Worm (Caenorhabditis elegans) whole organism, young adult: ENCODE results near the gene D2007.2.
A peak's percentile ranks its signal among the peaks of the same experiment; 100 is the strongest.

Source experiments
- B0336.3 ChIP-seq: fragments of 200-800 bp; sonication (Bioruptor generic); IDR thresholded peaks from 2 replicates; pipeline ENCODE4 v1.3.6; 2022; ENCODE audit warnings: missing genetic modification characterization, missing compliant biosample characterization
- C17E4.6 ChIP-seq: fragments of 200-800 bp; sonication (Bioruptor generic); IDR thresholded peaks from 2 replicates; pipeline ENCODE4 v1.3.6; 2022; ENCODE audit warnings: missing genetic modification reagents, missing genetic modification characterization, missing compliant biosample characterization
- D2030.7 ChIP-seq: fragments of 200-800 bp; sonication (Bioruptor generic); IDR thresholded peaks from 2 replicates; pipeline ENCODE4 v1.3.6; 2022; ENCODE audit warnings: missing genetic modification reagents, missing genetic modification characterization, missing compliant biosample characterization
- F23B12.7 ChIP-seq: sonication (generic microtip); optimal IDR thresholded peaks from 2 replicates; lab custom pipeline; 2017; ENCODE audit warnings: missing genetic modification characterization, mild to moderate bottlenecking, missing compliant biosample characterization, antibody characterized with exemption, moderate library complexity; ENCODE audit not compliant: insufficient read depth
- F33H1.4 ChIP-seq: fragments of 200-800 bp; sonication (Bioruptor generic); IDR thresholded peaks from 2 replicates; pipeline ENCODE4 v1.3.6; 2022; ENCODE audit warnings: missing genetic modification reagents, missing genetic modification characterization, missing compliant biosample characterization
- F37B4.10 ChIP-seq: fragments of 200-800 bp; sonication (Bioruptor generic); IDR thresholded peaks from 2 replicates; pipeline ENCODE4 v1.3.6; 2022; ENCODE audit warnings: missing genetic modification characterization, missing compliant biosample characterization
- F39B2.1 ChIP-seq: fragments of 200-800 bp; sonication (Bioruptor generic); IDR thresholded peaks from 2 replicates; pipeline ENCODE4 v1.3.6; 2022; ENCODE audit warnings: missing genetic modification reagents, missing genetic modification characterization, missing compliant biosample characterization
- F49E8.2 ChIP-seq: sonication (generic microtip); optimal IDR thresholded peaks from 3 replicates; lab custom pipeline; 2017; ENCODE audit warnings: missing genetic modification characterization, mild to moderate bottlenecking, missing compliant biosample characterization, antibody characterized with exemption, moderate library complexity; ENCODE audit not compliant: insufficient read depth
- T07F8.4 ChIP-seq: sonication (generic microtip); optimal IDR thresholded peaks from 2 replicates; lab custom pipeline; 2016; ENCODE audit warnings: mild to moderate bottlenecking, missing genetic modification characterization, moderate library complexity, missing compliant biosample characterization
- Y67H2A.10 ChIP-seq: fragments of 200-800 bp; sonication (Bioruptor generic); conservative IDR thresholded peaks from 2 replicates; pipeline ENCODE4 v1.3.6; 2022; ENCODE audit warnings: missing genetic modification reagents, missing genetic modification characterization, missing compliant biosample characterization
- ZK185.1 ChIP-seq: sonication (generic microtip); optimal IDR thresholded peaks from 2 replicates; lab custom pipeline; 2016; ENCODE audit warnings: mild to moderate bottlenecking, missing genetic modification characterization, missing compliant biosample characterization; ENCODE audit not compliant: poor library complexity, severe bottlenecking
- aptf-2 ChIP-seq: fragments of 200-800 bp; sonication (Bioruptor generic); conservative IDR thresholded peaks from 2 replicates; pipeline ENCODE4 v1.3.6; 2022; ENCODE audit warnings: missing genetic modification reagents, missing genetic modification characterization, missing compliant biosample characterization
- aptf-3 ChIP-seq: fragments of 200-800 bp; sonication (Bioruptor generic); IDR thresholded peaks from 2 replicates; pipeline ENCODE4 v1.3.6; 2022; ENCODE audit warnings: missing genetic modification characterization, missing compliant biosample characterization
- atf-7 ChIP-seq: sonication (generic microtip); optimal IDR thresholded peaks from 2 replicates; lab custom pipeline; 2017; ENCODE audit warnings: mild to moderate bottlenecking, missing genetic modification characterization, missing compliant biosample characterization
- athp-1 ChIP-seq: sonication (generic microtip); optimal IDR thresholded peaks from 2 replicates; lab custom pipeline; 2017; ENCODE audit warnings: mild to moderate bottlenecking, missing genetic modification characterization, missing compliant biosample characterization
- bed-1 ChIP-seq: fragments of 200-800 bp; sonication (Bioruptor generic); IDR thresholded peaks from 2 replicates; pipeline ENCODE4 v1.3.6; 2022; ENCODE audit warnings: missing genetic modification reagents, missing genetic modification characterization, missing compliant biosample characterization
- cebp-1 ChIP-seq, 2 experiments: fragments of 200-800 bp in 1 of 2; sonication (Bioruptor generic) in 1 of 2; sonication (generic microtip) in 1 of 2; IDR thresholded peaks in 1 of 2; optimal IDR thresholded peaks in 1 of 2; 2 replicates each; pipeline versions ENCODE4 v1.3.6 to Lab custom; 2017 to 2022; ENCODE audit warnings: missing compliant biosample characterization in 2 of 2, missing genetic modification characterization in 2 of 2, mild to moderate bottlenecking in 1 of 2, missing genetic modification reagents in 1 of 2, moderate library complexity in 1 of 2
- ceh-91 ChIP-seq: fragments of 200-800 bp; sonication (Bioruptor generic); IDR thresholded peaks from 2 replicates; pipeline ENCODE4 v1.3.6; 2022; ENCODE audit warnings: missing genetic modification reagents, missing genetic modification characterization, missing compliant biosample characterization
- dpl-1 ChIP-seq: fragments of 150-350 bp; optimal IDR thresholded peaks from 2 replicates; lab custom pipeline; 2014; ENCODE audit warnings: missing biosample characterization, missing genetic modification reagents, missing genetic modification characterization
- egl-18 ChIP-seq: fragments of 200-800 bp; sonication (Bioruptor generic); IDR thresholded peaks from 2 replicates; pipeline ENCODE4 v1.3.6; 2022; ENCODE audit warnings: missing genetic modification reagents, missing genetic modification characterization, missing compliant biosample characterization
- ets-4 ChIP-seq: fragments of 200-800 bp; sonication (Bioruptor generic); optimal IDR thresholded peaks from 2 replicates; lab custom pipeline; 2018; ENCODE audit warnings: mild to moderate bottlenecking, missing genetic modification characterization, missing compliant biosample characterization
- him-1 ChIP-seq: sonication (generic microtip); optimal IDR thresholded peaks from 2 replicates; lab custom pipeline; 2016; ENCODE audit warnings: missing genotype, missing genetic modification reagents, missing genetic modification characterization, missing compliant biosample characterization
- hlh-12 ChIP-seq: sonication (generic microtip); optimal IDR thresholded peaks from 2 replicates; lab custom pipeline; 2016; ENCODE audit warnings: missing genetic modification characterization, missing compliant biosample characterization
- hlh-26 ChIP-seq: fragments of 200-800 bp; sonication (Bioruptor generic); conservative IDR thresholded peaks from 2 replicates; pipeline ENCODE4 v1.3.6; 2022; ENCODE audit warnings: missing genetic modification reagents, missing genetic modification characterization, missing compliant biosample characterization
- hmg-1.2 ChIP-seq: fragments of 200-800 bp; sonication (Bioruptor generic); IDR thresholded peaks from 2 replicates; pipeline ENCODE4 v1.3.6; 2022; ENCODE audit warnings: missing genetic modification reagents, missing genetic modification characterization, missing compliant biosample characterization
- hmg-20 ChIP-seq: fragments of 200-800 bp; sonication (Bioruptor generic); IDR thresholded peaks from 2 replicates; pipeline ENCODE4 v1.3.6; 2022; ENCODE audit warnings: missing genetic modification reagents, missing genetic modification characterization, missing compliant biosample characterization
- let-607 ChIP-seq, 2 experiments: fragments of 200-800 bp in 1 of 2; sonication (Bioruptor generic) in 1 of 2; sonication (generic microtip) in 1 of 2; optimal IDR thresholded peaks; 2 replicates each; lab custom pipeline; 2016 to 2018; ENCODE audit warnings: mild to moderate bottlenecking in 2 of 2, missing compliant biosample characterization in 2 of 2, missing genetic modification characterization in 2 of 2, moderate library complexity in 2 of 2, missing genotype in 1 of 2
- lin-26 ChIP-seq: fragments of 200-800 bp; sonication (Bioruptor generic); IDR thresholded peaks from 2 replicates; pipeline ENCODE4 v1.3.6; 2022; ENCODE audit warnings: missing genetic modification reagents, missing genetic modification characterization, missing compliant biosample characterization
- lin-35 ChIP-seq, 3 experiments: fragments of 150-350 bp in 2 of 3; sonication (generic microtip) in 1 of 3; optimal IDR thresholded peaks; 2 replicates each; lab custom pipeline; 2014 to 2018; ENCODE audit warnings: missing biosample characterization in 3 of 3, missing genetic modification characterization in 3 of 3, missing genetic modification reagents in 3 of 3
- lsy-27 ChIP-seq: sonication (generic microtip); optimal IDR thresholded peaks from 2 replicates; lab custom pipeline; 2017; ENCODE audit warnings: missing genetic modification characterization, mild to moderate bottlenecking, missing compliant biosample characterization, antibody characterized with exemption, missing genotype, borderline replicate concordance; ENCODE audit not compliant: insufficient read depth
- mel-28 ChIP-seq: sonication (generic microtip); optimal IDR thresholded peaks from 2 replicates; lab custom pipeline; 2016; ENCODE audit warnings: borderline replicate concordance, mild to moderate bottlenecking, missing genetic modification characterization, missing compliant biosample characterization
- mes-4 ChIP-seq: sonication (generic microtip); optimal IDR thresholded peaks from 2 replicates; lab custom pipeline; 2016; ENCODE audit warnings: missing genotype, missing genetic modification characterization, missing compliant biosample characterization
- nhr-27 ChIP-seq: fragments of 200-800 bp; sonication (Bioruptor generic); optimal IDR thresholded peaks from 2 replicates; lab custom pipeline; 2018; ENCODE audit warnings: mild to moderate bottlenecking, missing genetic modification characterization, moderate library complexity, missing compliant biosample characterization
- nhr-80 ChIP-seq: sonication (generic microtip); optimal IDR thresholded peaks from 2 replicates; lab custom pipeline; 2016; ENCODE audit warnings: missing genetic modification characterization, missing compliant biosample characterization
- pbrm-1 ChIP-seq: fragments of 200-800 bp; sonication (Bioruptor generic); IDR thresholded peaks from 2 replicates; pipeline ENCODE4 v1.3.6; 2022; ENCODE audit warnings: missing genetic modification reagents, missing genetic modification characterization, missing compliant biosample characterization
- pha-4 ChIP-seq: fragments of 150-350 bp; sonication (generic microtip); optimal IDR thresholded peaks from 2 replicates; lab custom pipeline; 2014; ENCODE audit warnings: missing biosample characterization, missing genetic modification reagents, missing genetic modification characterization
- repo-1 ChIP-seq: sonication (generic microtip); optimal IDR thresholded peaks from 2 replicates; lab custom pipeline; 2017; ENCODE audit warnings: mild to moderate bottlenecking, missing genetic modification characterization, missing compliant biosample characterization
- snpc-1.1 ChIP-seq: sonication (generic microtip); optimal IDR thresholded peaks from 2 replicates; lab custom pipeline; 2017; ENCODE audit warnings: missing genetic modification characterization, mild to moderate bottlenecking, missing compliant biosample characterization, antibody characterized with exemption, moderate library complexity, missing genotype, missing genetic modification reagents; ENCODE audit not compliant: insufficient read depth
- snpc-1.3 ChIP-seq: sonication (generic microtip); optimal IDR thresholded peaks from 2 replicates; lab custom pipeline; 2017; ENCODE audit warnings: missing genetic modification characterization, mild to moderate bottlenecking, missing compliant biosample characterization, antibody characterized with exemption, moderate library complexity, missing genotype, missing genetic modification reagents; ENCODE audit not compliant: insufficient read depth
- somi-1 ChIP-seq: fragments of 200-800 bp; sonication (Bioruptor generic); optimal IDR thresholded peaks from 2 replicates; lab custom pipeline; 2018; ENCODE audit warnings: mild to moderate bottlenecking, missing genetic modification characterization, missing compliant biosample characterization
- unc-130 ChIP-seq: sonication (generic microtip); optimal IDR thresholded peaks from 2 replicates; lab custom pipeline; 2016; ENCODE audit warnings: missing genetic modification reagents, missing genetic modification characterization, missing compliant biosample characterization
- unc-62 ChIP-seq: fragments of 150-350 bp; optimal IDR thresholded peaks from 2 replicates; lab custom pipeline; 2014; ENCODE audit warnings: missing biosample characterization, missing genetic modification reagents, missing genetic modification characterization
- xnd-1 ChIP-seq: sonication (generic microtip); optimal IDR thresholded peaks from 2 replicates; lab custom pipeline; 2016; ENCODE audit warnings: missing genotype, missing genetic modification reagents, missing genetic modification characterization, missing compliant biosample characterization
- ztf-18 ChIP-seq: sonication (generic microtip); optimal IDR thresholded peaks from 2 replicates; lab custom pipeline; 2016; ENCODE audit warnings: missing genotype, mild to moderate bottlenecking, missing genetic modification characterization, missing compliant biosample characterization
- ztf-28 ChIP-seq: fragments of 200-800 bp; sonication (Bioruptor generic); IDR thresholded peaks from 2 replicates; pipeline ENCODE4 v1.3.6; 2022; ENCODE audit warnings: missing genetic modification reagents, missing genetic modification characterization, missing compliant biosample characterization
- ztf-3 ChIP-seq: fragments of 200-800 bp; sonication (Bioruptor generic); optimal IDR thresholded peaks from 2 replicates; lab custom pipeline; 2018; ENCODE audit warnings: mild to moderate bottlenecking, missing genetic modification characterization, missing compliant biosample characterization

The D2007.2 gene

ce11 chrIII:8109459-8110057 is 39.2 kb upstream of the D2007.2 start:
- TF ChIP-seq snpc-1.3 (tag; lab: Kevin White, UChicago) (peak; percentile 69), unc-130 (GFP tag; lab: Kevin White, UChicago) (peak; percentile 42), repo-1 (peak; percentile 55), nhr-80 (tag; lab: Kevin White, UChicago) (peak; percentile 26), xnd-1 (tag; lab: Kevin White, UChicago) (no peak), unc-62 (GFP tag; lab: Kevin White, UChicago) (no peak), hlh-26 (GFP tag; lab: Robert Waterston, UW) (no peak), egl-18 (GFP tag; lab: Robert Waterston, UW) (no peak), lin-26 (GFP tag; lab: Robert Waterston, UW) (peak; percentile 95), mel-28 (tag; lab: Kevin White, UChicago) (no peak), dpl-1 (GFP tag; lab: Kevin White, UChicago) (peak; percentile 12), ztf-18 (tag; lab: Kevin White, UChicago) (peak; percentile 77), B0336.3 (peak; percentile 54; the same call in 1 of the 2 replicates), F39B2.1 (GFP tag; lab: Robert Waterston, UW) (no peak), atf-7 (tag; lab: Kevin White, UChicago) (peak; percentile 19), Y67H2A.10 (0 out of 2 replicates have a peak, but pooled peaks have one; percentile 30), F33H1.4 (peak; percentile 61), cebp-1 (GFP tag; IDR thresholded peaks at IDR 0.05; lab: Robert Waterston, UW) (no peak), cebp-1 (tag; optimal IDR thresholded peaks at IDR 0.05; lab: Kevin White, UChicago) (peak; percentile 73), D2030.7 (GFP tag; lab: Robert Waterston, UW) (peak; percentile 83), pha-4 (tag; lab: Kevin White, UChicago) (no peak), ceh-91 (GFP tag; lab: Robert Waterston, UW) (peak; percentile 40; the same call in 1 of the 2 replicates), let-607 (tag; optimal IDR thresholded peaks at IDR 0.05; lab: Kevin White, UChicago) (peak; percentile 39 to 67), lin-35 (GFP tag; optimal IDR thresholded peaks at IDR 0.05; lab: Kevin White, UChicago) (peak in 2 of 3 experiments; percentile 4 to 81), C17E4.6 (GFP tag; lab: Robert Waterston, UW) (peak; percentile 53; the same call in 1 of the 2 replicates), aptf-3 (GFP tag; lab: Robert Waterston, UW) (no peak), aptf-2 (no peak), hlh-12 (tag; lab: Kevin White, UChicago) (no peak), somi-1 (GFP tag; lab: Kevin White, UChicago) (no peak), athp-1 (peak; percentile 24), T07F8.4 (tag; lab: Kevin White, UChicago) (peak; percentile 83), mes-4 (peak; percentile 76), F23B12.7 (tag; lab: Kevin White, UChicago) (peak; percentile 91), nhr-27 (tag; lab: Kevin White, UChicago) (no peak), ztf-28 (GFP tag; lab: Robert Waterston, UW) (peak; percentile 74; the same call in 1 of the 2 replicates), bed-1 (GFP tag; lab: Robert Waterston, UW) (no peak), hmg-20 (GFP tag; lab: Robert Waterston, UW) (0 out of 2 replicates have a peak, but pooled peaks have one; percentile 38), F49E8.2 (tag; lab: Kevin White, UChicago) (peak; percentile 65), pbrm-1 (GFP tag; lab: Robert Waterston, UW) (peak; percentile 85), ztf-3 (GFP tag; lab: Kevin White, UChicago) (no peak), lsy-27 (no peak), ZK185.1 (peak; percentile 59), hmg-1.2 (GFP tag; lab: Robert Waterston, UW) (peak; percentile 78), him-1 (peak; percentile 100), F37B4.10 (no peak), ets-4 (GFP tag; lab: Kevin White, UChicago) (peak; percentile 65), snpc-1.1 (peak; percentile 62)
